Fruit fly (Drosophila melanogaster): ENCODE data around the gene CG13300.

dm6 chr3L:6308596-6308995, 43.6 kb downstream of the CG13300 start:
- TF ChIP-seq BEAF-32 (GFP tag; optimal IDR thresholded peaks at IDR 0.05), result no peak
- no peak for TF ChIP-seq CG16863 (GFP tag; optimal IDR thresholded peaks at IDR 0.05)
- no peak for TF ChIP-seq Dll (GFP tag; IDR thresholded peaks at IDR 0.05; ENCODE audit: partially characterized antibody)
- TF ChIP-seq CG2202 (tag; optimal IDR thresholded peaks at IDR 0.05), result no peak
- TF ChIP-seq MTF-1 (GFP tag; optimal IDR thresholded peaks at IDR 0.05; ENCODE audit: borderline replicate concordance), result no peak
- TF ChIP-seq CG2712 (tag; optimal IDR thresholded peaks at IDR 0.05), result no peak
- no peak for TF ChIP-seq insv (GFP tag; optimal IDR thresholded peaks at IDR 0.05)
- no peak for TF ChIP-seq D19A (tag; optimal IDR thresholded peaks at IDR 0.05)
- TF ChIP-seq Gug (GFP tag; IDR thresholded peaks at IDR 0.05), result no peak
- TF ChIP-seq CG17568 (GFP tag; optimal IDR thresholded peaks at IDR 0.05), result no peak
- TF ChIP-seq CG9817 (tag; optimal IDR thresholded peaks at IDR 0.05), result no peak
- TF ChIP-seq CG10274 (GFP tag; optimal IDR thresholded peaks at IDR 0.05), result no peak
- no peak for TF ChIP-seq aop (GFP tag; IDR thresholded peaks at IDR 0.05)
- TF ChIP-seq Meics (GFP tag; optimal IDR thresholded peaks at IDR 0.05), result no peak
